Worm (Caenorhabditis elegans): ENCODE data around the gene odr-10.

Gene odr-10

ce11 chrX:6840670-6841308 lies 24.9 kb downstream of the odr-10 start, which contains the start of the genes glr-6 and asg-2:
Gene glr-6, minus strand, starts transcription at chrX:6840720.
Gene asg-2, plus strand, starts transcription at chrX:6841258.
- TF ChIP-seq ceh-31 (tag; optimal IDR thresholded peaks at IDR 0.05) (peak; percentile 50), zip-5 (tag; optimal IDR thresholded peaks at IDR 0.05) (no peak), ets-4 (tag; optimal IDR thresholded peaks at IDR 0.05) (peak; percentile 24), elt-2 (tag; optimal IDR thresholded peaks at IDR 0.05) (peak; percentile 3), unc-42 (tag; optimal IDR thresholded peaks at IDR 0.05) (peak; percentile 21), ceh-48 (tag; optimal IDR thresholded peaks at IDR 0.05) (peak; percentile 76), ceh-34 (tag; optimal IDR thresholded peaks at IDR 0.05) (peak; percentile 22), syd-9 (tag; optimal IDR thresholded peaks at IDR 0.05) (no peak), lin-11 (tag; optimal IDR thresholded peaks at IDR 0.05) (no peak), ceh-18 (tag; optimal IDR thresholded peaks at IDR 0.05) (peak; percentile 20), unc-86 (tag; optimal IDR thresholded peaks at IDR 0.05) (no peak), nfya-1 (tag; optimal IDR thresholded peaks at IDR 0.05) (peak; percentile 61)

- TF ChIP-seq ets-4 (tag; optimal IDR thresholded peaks at IDR 0.05) (no peak), ceh-6 (GFP tag; optimal IDR thresholded peaks at IDR 0.05) (no peak), T23F11.4 (GFP tag; optimal IDR thresholded peaks at IDR 0.05) (no peak), nhr-232 (tag; optimal IDR thresholded peaks at IDR 0.05) (no peak), eyg-1 (tag; optimal IDR thresholded peaks at IDR 0.05) (no peak), ztf-16 (tag; optimal IDR thresholded peaks at IDR 0.05) (no peak), ceh-24 (tag; optimal IDR thresholded peaks at IDR 0.05) (no peak), elt-2 (tag; optimal IDR thresholded peaks at IDR 0.05) (no peak), hlh-8 (tag; optimal IDR thresholded peaks at IDR 0.05) (no peak), pha-2 (tag; optimal IDR thresholded peaks at IDR 0.05) (no peak), fkh-6 (tag; optimal IDR thresholded peaks at IDR 0.05) (no peak), zip-5 (tag; optimal IDR thresholded peaks at IDR 0.05) (no peak), dmd-4 (tag; optimal IDR thresholded peaks at IDR 0.05; ENCODE audit: borderline replicate concordance) (no peak)
Observed at ce11 chrX:6836065-6836527, 29.6 kb downstream of the odr-10 start, which contains the start of gene F41B4.3. Gene F41B4.3, minus strand, starts transcription at chrX:6836115.

ce11 chrX:6835166-6835565 lies 30.6 kb downstream of the odr-10 start, which contains the start of gene F41B4.2:
Gene F41B4.2, minus strand, starts transcription at chrX:6835266.
- TF ChIP-seq ceh-14 (tag; optimal IDR thresholded peaks at IDR 0.05), result no peak
- no peak for TF ChIP-seq ceh-6 (GFP tag; optimal IDR thresholded peaks at IDR 0.05)
- no peak for TF ChIP-seq ama-1 (optimal IDR thresholded peaks at IDR 0.05)
- no peak for TF ChIP-seq ceh-48 (tag; optimal IDR thresholded peaks at IDR 0.05)
- no peak for TF ChIP-seq pqm-1 (tag; optimal IDR thresholded peaks at IDR 0.05)

ce11 chrX:6825840-6826239 lies 39.9 kb downstream of the odr-10 start, which contains the start of gene F41B4.1:
Gene F41B4.1, minus strand, starts transcription at chrX:6825862.
- TF ChIP-seq hlh-15 (tag; optimal IDR thresholded peaks at IDR 0.05), result no peak
- no peak for TF ChIP-seq K02D7.2 (tag; optimal IDR thresholded peaks at IDR 0.05)
- no peak for TF ChIP-seq pros-1 (tag; optimal IDR thresholded peaks at IDR 0.05)
- TF ChIP-seq unc-42 (tag; optimal IDR thresholded peaks at IDR 0.05), result no peak
- TF ChIP-seq hlh-30 (tag; optimal IDR thresholded peaks at IDR 0.05; ENCODE audit: insufficient read depth), result no peak
- TF ChIP-seq ceh-18 (tag; optimal IDR thresholded peaks at IDR 0.05), result peak; percentile 50
- TF ChIP-seq ceh-9 (tag; optimal IDR thresholded peaks at IDR 0.05), result no peak

- TF ChIP-seq ceh-18 (tag; optimal IDR thresholded peaks at IDR 0.05) (peak; percentile 7), ceh-9 (tag; optimal IDR thresholded peaks at IDR 0.05) (no peak), pax-1 (tag; optimal IDR thresholded peaks at IDR 0.05) (no peak), K02D7.2 (tag; optimal IDR thresholded peaks at IDR 0.05) (no peak), ahr-1 (tag; optimal IDR thresholded peaks at IDR 0.05) (no peak), ceh-48 (tag; optimal IDR thresholded peaks at IDR 0.05) (no peak), unc-3 (GFP tag; conservative IDR thresholded peaks at IDR 0.05) (no peak), unc-3 (tag; optimal IDR thresholded peaks at IDR 0.05) (no peak)
Observed at ce11 chrX:6823218-6823979, 42.3 kb downstream of the odr-10 start, which contains the start of gene gei-15. Gene gei-15, minus strand, starts transcription at chrX:6823268.

Measured in whole organism, late embryonic.